Worm (Caenorhabditis elegans) whole organism, late embryonic: ENCODE data around the gene nlp-9.
A peak's percentile ranks its signal among the peaks of the same experiment; 100 is the strongest.

Source experiments
- K02D7.2 ChIP-seq: sonication (generic microtip); optimal IDR thresholded peaks from 2 replicates; lab custom pipeline; 2017; ENCODE audit warnings: mild to moderate bottlenecking, missing genetic modification characterization, missing compliant biosample characterization
- ahr-1 ChIP-seq: sonication (generic microtip); optimal IDR thresholded peaks from 2 replicates; lab custom pipeline; 2016; ENCODE audit warnings: missing genetic modification characterization, missing compliant biosample characterization
- ceh-22 ChIP-seq: sonication (generic microtip); optimal IDR thresholded peaks from 2 replicates; lab custom pipeline; 2017; ENCODE audit warnings: missing biosample characterization, missing genetic modification characterization
- dmd-4 ChIP-seq: sonication (generic microtip); optimal IDR thresholded peaks from 2 replicates; lab custom pipeline; 2016; ENCODE audit warnings: borderline replicate concordance, missing genetic modification characterization, missing compliant biosample characterization
- ets-4 ChIP-seq: sonication (generic microtip); optimal IDR thresholded peaks from 2 replicates; lab custom pipeline; 2016; ENCODE audit warnings: missing genetic modification characterization, missing compliant biosample characterization
- lin-11 ChIP-seq: fragments of 200-800 bp; sonication (Bioruptor generic); optimal IDR thresholded peaks from 2 replicates; lab custom pipeline; 2018; ENCODE audit warnings: mild to moderate bottlenecking, missing genetic modification characterization, missing compliant biosample characterization
- nhr-232 ChIP-seq: sonication (generic microtip); optimal IDR thresholded peaks from 2 replicates; lab custom pipeline; 2016; ENCODE audit warnings: missing genetic modification characterization, missing compliant biosample characterization
- pqm-1 ChIP-seq: sonication (generic microtip); optimal IDR thresholded peaks from 2 replicates; lab custom pipeline; 2016; ENCODE audit warnings: missing genetic modification characterization, missing compliant biosample characterization
- pros-1 ChIP-seq: fragments of 150-350 bp; optimal IDR thresholded peaks from 2 replicates; lab custom pipeline; 2014; ENCODE audit warnings: missing biosample characterization, missing genetic modification reagents, missing genetic modification characterization
- ref-2 ChIP-seq: sonication (generic microtip); optimal IDR thresholded peaks from 2 replicates; lab custom pipeline; 2016; ENCODE audit warnings: missing genetic modification characterization, missing compliant biosample characterization
- rnt-1 ChIP-seq: sonication (generic microtip); optimal IDR thresholded peaks from 2 replicates; lab custom pipeline; 2016; ENCODE audit warnings: missing genetic modification characterization, missing compliant biosample characterization
- unc-86 ChIP-seq: sonication (generic microtip); optimal IDR thresholded peaks from 2 replicates; lab custom pipeline; 2016; ENCODE audit warnings: missing genetic modification characterization, missing compliant biosample characterization
- zip-5 ChIP-seq: sonication (generic microtip); optimal IDR thresholded peaks from 2 replicates; lab custom pipeline; 2016; ENCODE audit warnings: missing genetic modification characterization, missing compliant biosample characterization

ce11 chrV:4181727-4182126 is 37.7 kb upstream of the nlp-9 start:
- TF ChIP-seq pros-1 (tag; lab: Kevin White, UChicago) (no peak), dmd-4 (no peak), K02D7.2 (tag; lab: Kevin White, UChicago) (no peak), pqm-1 (tag; lab: Kevin White, UChicago) (no peak), ceh-22 (tag; lab: Kevin White, UChicago) (no peak), rnt-1 (tag; lab: Kevin White, UChicago) (peak; percentile 38), ahr-1 (peak; percentile 23), unc-86 (tag; lab: Kevin White, UChicago) (no peak), nhr-232 (tag; lab: Kevin White, UChicago) (no peak), ets-4 (tag; lab: Kevin White, UChicago) (no peak), lin-11 (no peak), zip-5 (peak; percentile 55), ref-2 (tag; lab: Kevin White, UChicago) (no peak)
